Worm (Caenorhabditis elegans) whole organism, young adult: ENCODE results near the gene str-255.
A peak's percentile ranks its signal among the peaks of the same experiment; 100 is the strongest.

Experiments used
- B0035.1 ChIP-seq: sonication (generic microtip); optimal IDR thresholded peaks from 2 replicates; lab custom pipeline; 2016; ENCODE audit warnings: missing genetic modification characterization, mild to moderate bottlenecking, missing compliant biosample characterization, missing genotype, missing genetic modification reagents
- B0336.3 ChIP-seq: fragments of 200-800 bp; sonication (Bioruptor generic); IDR thresholded peaks from 2 replicates; pipeline ENCODE4 v1.3.6; 2022; ENCODE audit warnings: missing genetic modification characterization, missing compliant biosample characterization
- F37B4.10 ChIP-seq: fragments of 200-800 bp; sonication (Bioruptor generic); IDR thresholded peaks from 2 replicates; pipeline ENCODE4 v1.3.6; 2022; ENCODE audit warnings: missing genetic modification characterization, missing compliant biosample characterization
- F39B2.1 ChIP-seq: fragments of 200-800 bp; sonication (Bioruptor generic); IDR thresholded peaks from 2 replicates; pipeline ENCODE4 v1.3.6; 2022; ENCODE audit warnings: missing genetic modification reagents, missing genetic modification characterization, missing compliant biosample characterization
- F52B5.7 ChIP-seq: sonication (generic microtip); optimal IDR thresholded peaks from 2 replicates; lab custom pipeline; 2016; ENCODE audit warnings: mild to moderate bottlenecking, missing genetic modification characterization, missing compliant biosample characterization
- F55B11.4 ChIP-seq: sonication (generic microtip); optimal IDR thresholded peaks from 2 replicates; lab custom pipeline; 2016; ENCODE audit warnings: missing compliant biosample characterization, missing genetic modification characterization, borderline replicate concordance; ENCODE audit not compliant: insufficient read depth
- F57A8.1 ChIP-seq: fragments of 200-800 bp; sonication (Bioruptor generic); optimal IDR thresholded peaks from 2 replicates; lab custom pipeline; 2018; ENCODE audit warnings: mild to moderate bottlenecking, missing genetic modification characterization, moderate library complexity, missing compliant biosample characterization
- F57C9.4 ChIP-seq: sonication (generic microtip); optimal IDR thresholded peaks from 2 replicates; lab custom pipeline; 2017; ENCODE audit warnings: mild to moderate bottlenecking, missing genetic modification characterization, missing compliant biosample characterization
- K11D2.4 ChIP-seq: fragments of 200-800 bp; sonication (Bioruptor generic); IDR thresholded peaks from 2 replicates; pipeline ENCODE4 v1.3.6; 2022; ENCODE audit warnings: missing genetic modification reagents, missing genetic modification characterization, missing compliant biosample characterization
- T26A5.8 ChIP-seq: sonication (generic microtip); optimal IDR thresholded peaks from 2 replicates; lab custom pipeline; 2016; ENCODE audit warnings: missing genetic modification characterization, missing compliant biosample characterization
- Y53F4B.3 ChIP-seq: fragments of 200-800 bp; sonication (Bioruptor generic); IDR thresholded peaks from 2 replicates; pipeline ENCODE4 v1.3.6; 2022; ENCODE audit warnings: missing genetic modification reagents, missing genetic modification characterization, missing compliant biosample characterization
- Y67H2A.10 ChIP-seq: fragments of 200-800 bp; sonication (Bioruptor generic); conservative IDR thresholded peaks from 2 replicates; pipeline ENCODE4 v1.3.6; 2022; ENCODE audit warnings: missing genetic modification reagents, missing genetic modification characterization, missing compliant biosample characterization
- aptf-2 ChIP-seq: fragments of 200-800 bp; sonication (Bioruptor generic); conservative IDR thresholded peaks from 2 replicates; pipeline ENCODE4 v1.3.6; 2022; ENCODE audit warnings: missing genetic modification reagents, missing genetic modification characterization, missing compliant biosample characterization
- athp-1 ChIP-seq: sonication (generic microtip); optimal IDR thresholded peaks from 2 replicates; lab custom pipeline; 2017; ENCODE audit warnings: mild to moderate bottlenecking, missing genetic modification characterization, missing compliant biosample characterization
- attf-5 ChIP-seq: fragments of 200-800 bp; sonication (Bioruptor generic); optimal IDR thresholded peaks from 2 replicates; lab custom pipeline; 2018; ENCODE audit warnings: mild to moderate bottlenecking, missing genetic modification characterization, missing compliant biosample characterization
- ccch-3 ChIP-seq: fragments of 200-800 bp; sonication (Bioruptor generic); optimal IDR thresholded peaks from 2 replicates; lab custom pipeline; 2018; ENCODE audit warnings: mild to moderate bottlenecking, missing genetic modification characterization, missing compliant biosample characterization
- cebp-2 ChIP-seq: fragments of 200-800 bp; sonication (Bioruptor generic); IDR thresholded peaks from 2 replicates; pipeline ENCODE4 v1.3.6; 2022; ENCODE audit warnings: missing genetic modification characterization, missing compliant biosample characterization
- ceh-27 ChIP-seq: fragments of 200-800 bp; sonication (Bioruptor generic); optimal IDR thresholded peaks from 2 replicates; lab custom pipeline; 2018; ENCODE audit warnings: mild to moderate bottlenecking, missing genetic modification characterization, moderate library complexity, missing compliant biosample characterization
- ceh-91 ChIP-seq: fragments of 200-800 bp; sonication (Bioruptor generic); IDR thresholded peaks from 2 replicates; pipeline ENCODE4 v1.3.6; 2022; ENCODE audit warnings: missing genetic modification reagents, missing genetic modification characterization, missing compliant biosample characterization
- die-1 ChIP-seq: sonication (generic microtip); optimal IDR thresholded peaks from 2 replicates; lab custom pipeline; 2016; ENCODE audit warnings: missing genotype, mild to moderate bottlenecking, missing genetic modification characterization, missing compliant biosample characterization
- dpl-1 ChIP-seq: fragments of 150-350 bp; optimal IDR thresholded peaks from 2 replicates; lab custom pipeline; 2014; ENCODE audit warnings: missing biosample characterization, missing genetic modification reagents, missing genetic modification characterization
- egl-18 ChIP-seq: fragments of 200-800 bp; sonication (Bioruptor generic); IDR thresholded peaks from 2 replicates; pipeline ENCODE4 v1.3.6; 2022; ENCODE audit warnings: missing genetic modification reagents, missing genetic modification characterization, missing compliant biosample characterization
- egrh-3 ChIP-seq: fragments of 200-800 bp; sonication (Bioruptor generic); IDR thresholded peaks from 2 replicates; pipeline ENCODE4 v1.3.6; 2022; ENCODE audit warnings: missing genetic modification reagents, missing genetic modification characterization, missing compliant biosample characterization
- hlh-26 ChIP-seq: fragments of 200-800 bp; sonication (Bioruptor generic); conservative IDR thresholded peaks from 2 replicates; pipeline ENCODE4 v1.3.6; 2022; ENCODE audit warnings: missing genetic modification reagents, missing genetic modification characterization, missing compliant biosample characterization
- let-607 ChIP-seq, 2 experiments: fragments of 200-800 bp in 1 of 2; sonication (Bioruptor generic) in 1 of 2; sonication (generic microtip) in 1 of 2; optimal IDR thresholded peaks; 2 replicates each; lab custom pipeline; 2016 to 2018; ENCODE audit warnings: mild to moderate bottlenecking in 2 of 2, missing compliant biosample characterization in 2 of 2, missing genetic modification characterization in 2 of 2, moderate library complexity in 2 of 2, missing genotype in 1 of 2
- lin-54 ChIP-seq: fragments of 200-800 bp; sonication (Bioruptor generic); optimal IDR thresholded peaks from 2 replicates; lab custom pipeline; 2018; ENCODE audit warnings: mild to moderate bottlenecking, missing genetic modification characterization, missing compliant biosample characterization
- madf-3 ChIP-seq: fragments of 200-800 bp; sonication (Bioruptor generic); IDR thresholded peaks from 2 replicates; pipeline ENCODE4 v1.3.6; 2022; ENCODE audit warnings: missing genetic modification reagents, missing genetic modification characterization, missing compliant biosample characterization
- nfya-2 ChIP-seq: fragments of 200-800 bp; sonication (Bioruptor generic); IDR thresholded peaks from 2 replicates; pipeline ENCODE4 v1.3.6; 2022; ENCODE audit warnings: missing genetic modification reagents, missing genetic modification characterization, missing compliant biosample characterization
- nhr-120 ChIP-seq: fragments of 200-800 bp; sonication (Bioruptor generic); IDR thresholded peaks from 2 replicates; pipeline ENCODE4 v1.3.6; 2022; ENCODE audit warnings: missing genetic modification characterization, missing compliant biosample characterization
- sea-2 ChIP-seq: fragments of 200-800 bp; sonication (Bioruptor generic); IDR thresholded peaks from 2 replicates; pipeline ENCODE4 v1.3.6; 2022; ENCODE audit warnings: missing genetic modification characterization, missing compliant biosample characterization
- snpc-4 ChIP-seq, 5 experiments: fragments of 150-350 bp in 1 of 5; sonication (generic microtip) in 4 of 5; optimal IDR thresholded peaks; 2 replicates each; lab custom pipeline; 2014 to 2018; ENCODE audit warnings: missing genetic modification characterization in 5 of 5, missing biosample characterization in 3 of 5, antibody characterized with exemption in 2 of 5, mild to moderate bottlenecking in 2 of 5, missing compliant biosample characterization in 2 of 5, missing genotype in 2 of 5, moderate library complexity in 2 of 5, missing genetic modification reagents in 1 of 5
- zfh-2 ChIP-seq: fragments of 200-800 bp; sonication (Bioruptor generic); conservative IDR thresholded peaks from 2 replicates; pipeline ENCODE4 v1.3.6; 2022; ENCODE audit warnings: missing genetic modification reagents, missing genetic modification characterization, missing compliant biosample characterization
- ztf-25 ChIP-seq: fragments of 200-800 bp; sonication (Bioruptor generic); IDR thresholded peaks from 2 replicates; pipeline ENCODE4 v1.3.6; 2022; ENCODE audit warnings: missing genetic modification reagents, missing genetic modification characterization, missing compliant biosample characterization
- ztf-26 ChIP-seq: sonication (generic microtip); optimal IDR thresholded peaks from 2 replicates; lab custom pipeline; 2017; ENCODE audit warnings: missing genetic modification characterization, missing compliant biosample characterization
- ztf-28 ChIP-seq: fragments of 200-800 bp; sonication (Bioruptor generic); IDR thresholded peaks from 2 replicates; pipeline ENCODE4 v1.3.6; 2022; ENCODE audit warnings: missing genetic modification reagents, missing genetic modification characterization, missing compliant biosample characterization

str-255 gene

DNA sequence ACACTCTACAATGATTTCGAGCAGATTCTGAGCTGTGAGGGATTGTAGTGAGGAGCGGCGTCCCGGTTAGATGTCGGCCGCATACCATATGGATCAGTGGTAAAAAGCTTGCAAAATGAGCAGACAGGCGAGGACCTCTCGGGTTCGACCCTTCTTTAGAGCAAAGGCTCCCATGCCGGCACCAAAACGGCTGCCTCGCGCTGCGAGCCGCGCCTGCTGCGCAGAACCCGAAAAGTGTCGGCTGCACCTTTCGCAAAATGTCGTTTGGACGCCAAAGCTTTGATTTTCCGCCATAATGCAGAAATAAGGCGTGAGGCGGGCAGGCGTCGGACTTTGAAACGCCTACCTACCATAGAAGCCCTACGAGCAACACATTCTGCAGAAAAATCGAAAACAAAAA is 26.7 kb upstream of the str-255 start:
- TF ChIP-seq attf-5 (GFP tag; lab: Kevin White, UChicago) = no peak
- TF ChIP-seq cebp-2 (GFP tag; lab: Robert Waterston, UW) = no peak
- TF ChIP-seq nhr-120 = no peak
- no peak for TF ChIP-seq ccch-3 (GFP tag; lab: Kevin White, UChicago)
- no peak for TF ChIP-seq athp-1 (tag; lab: Kevin White, UChicago)
- no peak for TF ChIP-seq dpl-1 (GFP tag; lab: Kevin White, UChicago)
- TF ChIP-seq die-1 (tag; lab: Kevin White, UChicago) = no peak
- TF ChIP-seq ceh-27 (GFP tag; lab: Kevin White, UChicago) = no peak
- TF ChIP-seq F57C9.4 (tag; lab: Kevin White, UChicago) = no peak
- TF ChIP-seq B0035.1 = no peak
- TF ChIP-seq snpc-4 (GFP tag; optimal IDR thresholded peaks at IDR 0.05; lab: Kevin White, UChicago) = no peak
- peak in 1 of 4 experiments; percentile 29 for TF ChIP-seq snpc-4 (tag; optimal IDR thresholded peaks at IDR 0.05; lab: Kevin White, UChicago)
- TF ChIP-seq hlh-26 (GFP tag; lab: Robert Waterston, UW) = no peak
- TF ChIP-seq ztf-28 (GFP tag; lab: Robert Waterston, UW) = 0 out of 2 replicates have a peak, but pooled peaks have one; percentile 40
- TF ChIP-seq ztf-25 (GFP tag; lab: Robert Waterston, UW) = no peak
- no peak for TF ChIP-seq F52B5.7
- TF ChIP-seq Y67H2A.10 = no peak
- no peak for TF ChIP-seq F39B2.1 (GFP tag; lab: Robert Waterston, UW)
- TF ChIP-seq egl-18 = no peak
- TF ChIP-seq zfh-2 = peak; percentile 94
- TF ChIP-seq F55B11.4 (tag; lab: Kevin White, UChicago) = no peak
- no peak for TF ChIP-seq madf-3 (GFP tag; lab: Robert Waterston, UW)
- no peak for TF ChIP-seq B0336.3 (GFP tag; lab: Robert Waterston, UW)
- TF ChIP-seq egrh-3 (GFP tag; lab: Robert Waterston, UW) = peak; percentile 55; the same call in 1 of the 2 replicates
- TF ChIP-seq lin-54 (GFP tag; lab: Kevin White, UChicago) = no peak
- TF ChIP-seq let-607 (tag; optimal IDR thresholded peaks at IDR 0.05; lab: Kevin White, UChicago) = no peak
- no peak for TF ChIP-seq T26A5.8 (tag; lab: Kevin White, UChicago)
- TF ChIP-seq nfya-2 (GFP tag; lab: Robert Waterston, UW) = no peak
- TF ChIP-seq Y53F4B.3 = no peak

DNA sequence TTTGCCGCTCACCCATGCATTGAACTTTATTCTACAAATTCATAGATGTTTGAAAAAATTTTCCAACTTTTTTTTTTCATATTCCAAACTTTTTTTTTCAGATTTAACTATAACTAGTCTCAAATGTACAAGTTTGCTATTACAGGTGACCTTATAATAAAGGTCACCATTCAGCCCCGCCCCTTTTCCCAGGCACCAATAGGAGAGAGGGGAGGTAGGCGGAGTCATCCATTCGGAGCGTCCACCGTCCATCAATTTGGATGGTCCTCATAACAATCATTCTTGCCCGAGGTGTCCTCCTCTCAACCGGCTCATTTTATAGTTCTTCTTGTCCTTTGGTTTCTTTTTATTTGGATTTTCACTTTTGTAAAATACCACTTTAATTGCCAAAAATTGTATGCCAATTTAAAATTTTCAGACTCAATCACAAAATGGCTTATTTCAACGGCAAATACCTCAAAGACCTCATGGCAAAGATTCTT is 24.3 kb upstream of the str-255 start, which contains the start of gene Y5H2B.3:
TSS of gene Y5H2B.3 (plus strand) at position 432 of the 482 bp plus-strand sequence.
- TF ChIP-seq ceh-91 (GFP tag; lab: Robert Waterston, UW) = no peak
- no peak for TF ChIP-seq K11D2.4 (GFP tag; lab: Robert Waterston, UW)
- TF ChIP-seq F57A8.1 = no peak
- TF ChIP-seq sea-2 (GFP tag; lab: Robert Waterston, UW) = no peak
- no peak for TF ChIP-seq hlh-26 (GFP tag; lab: Robert Waterston, UW)
- no peak for TF ChIP-seq ztf-26 (tag; lab: Kevin White, UChicago)

DNA sequence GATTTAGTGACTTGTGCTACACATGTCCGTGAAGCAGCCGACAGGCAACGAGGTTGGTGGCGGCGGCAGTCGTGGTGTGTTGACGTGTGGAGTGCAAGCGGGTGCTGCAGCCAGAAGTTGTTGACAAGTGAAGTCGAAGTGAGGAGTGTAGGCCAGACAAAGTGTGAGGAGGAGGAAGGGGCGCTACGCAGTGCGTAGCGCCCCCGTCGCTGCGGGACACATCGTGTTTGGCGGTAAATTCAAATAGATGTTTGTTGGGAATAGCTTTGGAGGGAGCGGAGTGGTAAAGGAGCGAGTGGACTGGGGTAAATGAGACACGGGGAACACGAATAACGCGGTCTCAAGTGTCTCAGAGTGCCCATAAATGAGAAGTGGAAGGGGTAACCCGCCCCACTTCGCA is 21.9 kb upstream of the str-255 start:
- TF ChIP-seq F37B4.10 (GFP tag; lab: Robert Waterston, UW) (0 out of 2 replicates have a peak, but pooled peaks have one; percentile 47), aptf-2 (GFP tag; lab: Robert Waterston, UW) (no peak), zfh-2 (0 out of 2 replicates have a peak, but pooled peaks have one; percentile 44)
